Worm (Caenorhabditis elegans): ENCODE results near the gene dlg-1.

DNA sequence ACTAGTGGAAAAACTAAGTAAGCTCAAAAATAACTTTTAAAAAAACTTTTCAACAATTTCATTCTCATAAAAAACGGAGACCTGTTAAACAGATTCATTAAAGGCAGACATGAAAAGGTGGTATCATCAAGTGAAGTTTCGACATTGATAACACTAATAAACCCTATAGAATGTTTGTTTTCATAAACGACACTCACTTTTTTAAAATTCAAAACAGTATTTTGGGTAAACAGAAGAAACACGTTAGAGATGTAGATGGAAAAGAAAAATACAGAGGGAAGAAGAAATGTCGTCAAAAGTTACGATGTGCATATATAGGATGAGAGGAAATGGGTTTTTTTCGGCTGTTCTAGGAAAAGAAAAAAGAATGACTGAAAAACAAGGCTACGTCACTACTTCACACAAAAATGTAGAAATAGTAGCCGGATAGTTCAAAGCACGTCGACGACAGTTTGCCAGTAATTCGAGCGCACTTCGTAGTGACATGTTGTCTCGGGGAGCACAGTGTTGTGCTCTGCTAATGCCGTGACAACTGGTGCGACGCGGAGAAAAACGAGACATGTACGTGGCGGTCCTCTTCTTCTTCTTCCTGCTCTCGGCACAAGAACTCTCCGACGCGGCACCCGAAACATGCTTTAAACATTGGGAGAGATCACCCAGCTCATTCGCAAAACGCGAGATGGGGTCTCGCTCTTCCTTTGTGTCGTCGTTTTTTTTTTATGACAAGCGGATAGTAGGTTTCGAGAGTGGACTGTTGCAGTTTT is 29.8 kb downstream of the dlg-1 start:
- TF ChIP-seq unc-120 (tag; optimal IDR thresholded peaks at IDR 0.05; ENCODE audit: poor library complexity, severe bottlenecking): no peak
- TF ChIP-seq nhr-237 (tag; optimal IDR thresholded peaks at IDR 0.05): no peak
- no peak for TF ChIP-seq mep-1 (tag; optimal IDR thresholded peaks at IDR 0.05)
- TF ChIP-seq elt-1 (tag; optimal IDR thresholded peaks at IDR 0.05; ENCODE audit: borderline replicate concordance, insufficient read depth): no peak
- no peak for TF ChIP-seq M03D4.4 (tag; optimal IDR thresholded peaks at IDR 0.05)
- TF ChIP-seq nhr-28 (tag; optimal IDR thresholded peaks at IDR 0.05): no peak
- TF ChIP-seq lin-13 (tag; optimal IDR thresholded peaks at IDR 0.05): no peak
- no peak for TF ChIP-seq ztf-11 (tag; optimal IDR thresholded peaks at IDR 0.05)
- TF ChIP-seq lsy-2 (tag; optimal IDR thresholded peaks at IDR 0.05): no peak

All from whole organism, mixed stage, embryonic.